Worm (Caenorhabditis elegans) whole organism, early embryonic: ENCODE results near the gene Y14H12B.2.
A peak's percentile ranks its signal among the peaks of the same experiment; 100 is the strongest.

Experiments used
- B0310.2 ChIP-seq: sonication (generic microtip); optimal IDR thresholded peaks from 2 replicates; lab custom pipeline; 2016; ENCODE audit warnings: mild to moderate bottlenecking, missing genetic modification characterization, missing compliant biosample characterization
- F13C5.2 ChIP-seq: sonication (generic microtip); optimal IDR thresholded peaks from 2 replicates; lab custom pipeline; 2017; ENCODE audit warnings: mild to moderate bottlenecking, missing genetic modification characterization, inconsistent platforms, missing compliant biosample characterization
- aly-1 ChIP-seq: sonication (generic microtip); optimal IDR thresholded peaks from 2 replicates; lab custom pipeline; 2016; ENCODE audit warnings: missing genetic modification characterization, missing compliant biosample characterization
- ama-1 ChIP-seq: fragments of 150-350 bp; optimal IDR thresholded peaks from 2 replicates; lab custom pipeline; 2014
- ceh-13 ChIP-seq: fragments of 200-800 bp; sonication (Bioruptor generic); optimal IDR thresholded peaks from 2 replicates; lab custom pipeline; 2018; ENCODE audit warnings: mild to moderate bottlenecking, missing genetic modification characterization, missing compliant biosample characterization
- ceh-36 ChIP-seq: sonication (generic microtip); optimal IDR thresholded peaks from 2 replicates; lab custom pipeline; 2016; ENCODE audit warnings: missing genetic modification characterization, inconsistent platforms, missing compliant biosample characterization
- ets-7 ChIP-seq: sonication (generic microtip); optimal IDR thresholded peaks from 2 replicates; lab custom pipeline; 2016; ENCODE audit warnings: missing genotype, missing genetic modification characterization, missing compliant biosample characterization
- flt-1 ChIP-seq: fragments of 200-800 bp; sonication (Bioruptor generic); IDR thresholded peaks from 2 replicates; pipeline ENCODE4 v1.3.6; 2022; ENCODE audit warnings: missing genetic modification characterization, missing compliant biosample characterization
- hmbx-1 ChIP-seq: sonication (generic microtip); optimal IDR thresholded peaks from 2 replicates; lab custom pipeline; 2016; ENCODE audit warnings: mild to moderate bottlenecking, missing genetic modification characterization, missing compliant biosample characterization
- hmg-4 ChIP-seq: fragments of 200-800 bp; sonication (Bioruptor generic); optimal IDR thresholded peaks from 2 replicates; lab custom pipeline; 2018; ENCODE audit warnings: mild to moderate bottlenecking, missing genetic modification characterization, missing compliant biosample characterization
- hnd-1 ChIP-seq: sonication (generic microtip); optimal IDR thresholded peaks from 2 replicates; lab custom pipeline; 2016; ENCODE audit warnings: missing genetic modification characterization, missing compliant biosample characterization
- pes-1 ChIP-seq: fragments of 200-800 bp; sonication (Bioruptor generic); IDR thresholded peaks from 2 replicates; pipeline ENCODE4 v1.3.6; 2022; ENCODE audit warnings: missing genetic modification reagents, missing genetic modification characterization, missing compliant biosample characterization
- scrt-1 ChIP-seq: fragments of 200-800 bp; sonication (Bioruptor generic); IDR thresholded peaks from 2 replicates; pipeline ENCODE4 v1.3.6; 2022; ENCODE audit warnings: missing genetic modification characterization, missing compliant biosample characterization
- sea-1 ChIP-seq: fragments of 200-800 bp; sonication (Bioruptor generic); conservative IDR thresholded peaks from 2 replicates; pipeline ENCODE4 v1.3.6; 2022; ENCODE audit warnings: missing genetic modification characterization, missing compliant biosample characterization
- tbx-11 ChIP-seq: fragments of 200-800 bp; sonication (Bioruptor generic); IDR thresholded peaks from 2 replicates; pipeline ENCODE4 v1.3.6; 2022; ENCODE audit warnings: missing genetic modification characterization, missing compliant biosample characterization
- tbx-37 ChIP-seq: fragments of 200-800 bp; sonication (Bioruptor generic); conservative IDR thresholded peaks from 2 replicates; pipeline ENCODE4 v1.3.6; 2022; ENCODE audit warnings: missing genetic modification reagents, missing genetic modification characterization, missing compliant biosample characterization
- tra-4 ChIP-seq: sonication (generic microtip); optimal IDR thresholded peaks from 2 replicates; lab custom pipeline; 2017; ENCODE audit warnings: missing genetic modification characterization, missing compliant biosample characterization

Gene Y14H12B.2

ce11 chrII:3908135-3908534, 25.4 kb downstream of the Y14H12B.2 start:
- TF ChIP-seq ama-1 (lab: Kevin White, UChicago) (no peak), hmbx-1 (tag; lab: Kevin White, UChicago) (no peak)

- TF ChIP-seq scrt-1 (GFP tag; lab: Robert Waterston, UW): no peak
- no peak for TF ChIP-seq flt-1 (GFP tag; lab: Robert Waterston, UW)
- no peak for TF ChIP-seq ceh-36 (tag; lab: Kevin White, UChicago)
- no peak for TF ChIP-seq sea-1 (GFP tag; lab: Robert Waterston, UW)
- TF ChIP-seq tbx-37 (GFP tag; lab: Robert Waterston, UW): no peak
- no peak for TF ChIP-seq hmbx-1 (tag; lab: Kevin White, UChicago)
- TF ChIP-seq ets-7: no peak
- no peak for TF ChIP-seq tra-4
- no peak for TF ChIP-seq hmg-4
- TF ChIP-seq tbx-11 (GFP tag; lab: Robert Waterston, UW): no peak
- no peak for TF ChIP-seq B0310.2
- no peak for TF ChIP-seq hnd-1
- TF ChIP-seq aly-1 (tag; lab: Kevin White, UChicago): no peak
- no peak for TF ChIP-seq F13C5.2 (tag; lab: Kevin White, UChicago)
- no peak for TF ChIP-seq ama-1 (lab: Kevin White, UChicago)
- TF ChIP-seq pes-1 (GFP tag; lab: Robert Waterston, UW): no peak
Measured at ce11 chrII:3906615-3907190, 26.8 kb downstream of the Y14H12B.2 start, which contains the start of the genes F53C3.11 and fbxb-103. Gene F53C3.11 (minus strand): TSS chrII:3906715. Gene fbxb-103 (plus strand): TSS chrII:3907140.

ce11 chrII:3902798-3903197, 30.7 kb downstream of the Y14H12B.2 start, which contains the start of gene F53C3.3:
Gene F53C3.3 (plus strand): TSS chrII:3902856.
- TF ChIP-seq ceh-13 (no peak), tra-4 (no peak), hmbx-1 (tag; lab: Kevin White, UChicago) (no peak), ceh-36 (tag; lab: Kevin White, UChicago) (no peak), hnd-1 (no peak), flt-1 (GFP tag; lab: Robert Waterston, UW) (no peak), scrt-1 (GFP tag; lab: Robert Waterston, UW) (no peak), B0310.2 (no peak), sea-1 (GFP tag; lab: Robert Waterston, UW) (no peak), tbx-37 (GFP tag; lab: Robert Waterston, UW) (no peak), aly-1 (tag; lab: Kevin White, UChicago) (no peak), hmg-4 (no peak), F13C5.2 (tag; lab: Kevin White, UChicago) (no peak), ama-1 (lab: Kevin White, UChicago) (no peak), pes-1 (GFP tag; lab: Robert Waterston, UW) (no peak), tbx-11 (GFP tag; lab: Robert Waterston, UW) (no peak)

DNA sequence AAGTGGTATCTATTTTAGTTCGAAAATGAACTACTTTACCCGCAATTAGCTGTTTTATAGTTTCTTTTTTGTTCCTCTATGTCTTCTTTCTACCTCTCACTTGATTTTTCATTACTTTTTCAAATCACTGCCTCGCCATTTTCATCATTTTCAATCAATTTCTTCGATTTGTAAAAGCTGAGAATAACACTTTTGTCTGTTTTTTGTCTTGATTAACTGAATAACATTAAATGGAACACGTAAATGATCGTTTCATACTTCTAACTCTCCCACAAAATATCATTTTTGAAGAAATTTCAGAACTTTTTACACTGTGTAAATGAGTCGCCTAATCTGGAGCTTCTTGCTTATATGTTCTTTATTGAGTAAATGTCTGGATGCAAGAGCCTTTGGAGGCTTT, 32.4 kb downstream of the Y14H12B.2 start, which contains the start of gene F53C3.4:
Gene F53C3.4 (plus strand): TSS at position 301 of the 400 bp plus-strand sequence.
- no peak for TF ChIP-seq F13C5.2 (tag; lab: Kevin White, UChicago)
- TF ChIP-seq hmg-4: no peak
- no peak for TF ChIP-seq B0310.2
- TF ChIP-seq tbx-11 (GFP tag; lab: Robert Waterston, UW): no peak
- TF ChIP-seq aly-1 (tag; lab: Kevin White, UChicago): no peak
- no peak for TF ChIP-seq ama-1 (lab: Kevin White, UChicago)
- TF ChIP-seq ceh-36 (tag; lab: Kevin White, UChicago): no peak
- TF ChIP-seq ets-7: no peak
- no peak for TF ChIP-seq tbx-37 (GFP tag; lab: Robert Waterston, UW)
- TF ChIP-seq ceh-13: no peak
- TF ChIP-seq scrt-1 (GFP tag; lab: Robert Waterston, UW): no peak
- no peak for TF ChIP-seq sea-1 (GFP tag; lab: Robert Waterston, UW)
- no peak for TF ChIP-seq hnd-1
- TF ChIP-seq hmbx-1 (tag; lab: Kevin White, UChicago): no peak
- TF ChIP-seq flt-1 (GFP tag; lab: Robert Waterston, UW): no peak
- no peak for TF ChIP-seq pes-1 (GFP tag; lab: Robert Waterston, UW)
- TF ChIP-seq tra-4: no peak

DNA sequence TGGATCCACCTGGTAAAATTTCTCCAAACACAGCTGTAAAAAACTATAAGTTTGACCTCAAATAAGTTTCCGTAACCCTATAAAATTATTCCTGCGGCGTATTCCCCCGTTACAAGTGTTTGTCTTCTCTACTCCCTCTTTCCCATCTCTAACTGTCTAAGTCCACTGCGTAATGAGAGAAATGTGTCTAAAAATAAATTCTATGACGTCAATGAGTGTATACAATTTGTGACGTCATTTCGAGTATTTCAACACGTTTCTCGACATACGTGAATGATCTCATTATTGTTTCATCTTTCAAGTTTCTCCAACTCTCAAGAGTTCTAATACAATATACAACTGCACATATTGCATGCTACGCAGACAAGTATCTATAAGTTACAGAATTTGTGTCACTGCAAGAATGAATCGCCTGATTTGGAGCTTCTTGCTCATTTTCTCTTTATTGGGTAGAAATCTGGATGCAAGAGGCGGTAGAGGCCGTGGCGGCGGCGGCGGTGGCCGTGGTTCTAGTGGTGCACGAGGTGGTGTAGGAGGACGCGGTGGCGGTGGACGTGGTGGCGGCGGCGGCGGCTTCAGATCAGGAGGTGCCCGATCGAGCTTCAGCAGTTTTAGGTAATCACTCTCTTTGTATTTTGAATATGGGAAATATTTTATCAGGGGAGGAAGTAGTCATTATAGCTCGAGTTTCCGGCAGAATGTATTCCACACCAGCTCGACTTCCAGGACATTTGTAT, 35.6 kb downstream of the Y14H12B.2 start, which contains the start of gene F53C3.6:
Gene F53C3.6 (plus strand): TSS at position 385 of the 737 bp plus-strand sequence.
- no peak for TF ChIP-seq pes-1 (GFP tag; lab: Robert Waterston, UW)
- TF ChIP-seq ama-1 (lab: Kevin White, UChicago): no peak
- TF ChIP-seq ets-7: no peak
- no peak for TF ChIP-seq tbx-11 (GFP tag; lab: Robert Waterston, UW)
- no peak for TF ChIP-seq sea-1 (GFP tag; lab: Robert Waterston, UW)
- TF ChIP-seq flt-1 (GFP tag; lab: Robert Waterston, UW): no peak
- no peak for TF ChIP-seq hmg-4
- no peak for TF ChIP-seq ceh-36 (tag; lab: Kevin White, UChicago)
- TF ChIP-seq hnd-1: no peak
- TF ChIP-seq aly-1 (tag; lab: Kevin White, UChicago): no peak
- no peak for TF ChIP-seq hmbx-1 (tag; lab: Kevin White, UChicago)
- no peak for TF ChIP-seq B0310.2
- no peak for TF ChIP-seq ceh-13

ce11 chrII:3896920-3897319, 36.6 kb downstream of the Y14H12B.2 start:
- TF ChIP-seq F13C5.2 (tag; lab: Kevin White, UChicago): peak; percentile 25
- no peak for TF ChIP-seq ceh-13

DNA sequence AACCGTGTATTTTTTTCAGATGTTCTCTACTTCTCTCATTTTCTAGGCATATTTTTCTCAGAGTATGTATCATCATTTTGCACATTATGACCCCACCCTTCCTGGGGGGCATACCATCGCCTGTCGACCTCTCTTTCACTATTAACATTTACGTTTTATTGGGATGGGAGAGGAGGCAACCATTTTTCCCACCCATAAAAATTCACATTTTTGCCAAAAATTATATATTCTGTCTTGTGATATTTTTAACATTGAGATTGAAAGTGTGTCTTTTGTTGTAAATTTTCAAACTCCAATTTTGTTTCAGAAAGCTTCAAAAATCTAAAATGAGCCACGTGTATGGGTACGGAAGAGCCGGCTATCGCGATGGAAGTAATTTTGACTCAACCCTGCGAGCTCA, 38.8 kb downstream of the Y14H12B.2 start, which contains the start of gene F53C3.7:
Gene F53C3.7 (plus strand): TSS at position 301 of the 400 bp plus-strand sequence.
- TF ChIP-seq hnd-1: no peak
- TF ChIP-seq hmbx-1 (tag; lab: Kevin White, UChicago): no peak
- TF ChIP-seq tra-4: no peak
- TF ChIP-seq scrt-1 (GFP tag; lab: Robert Waterston, UW): no peak
- no peak for TF ChIP-seq hmg-4
- no peak for TF ChIP-seq F13C5.2 (tag; lab: Kevin White, UChicago)
- TF ChIP-seq aly-1 (tag; lab: Kevin White, UChicago): no peak
- TF ChIP-seq B0310.2: no peak
- no peak for TF ChIP-seq pes-1 (GFP tag; lab: Robert Waterston, UW)
- no peak for TF ChIP-seq ets-7
- no peak for TF ChIP-seq tbx-37 (GFP tag; lab: Robert Waterston, UW)
- TF ChIP-seq tbx-11 (GFP tag; lab: Robert Waterston, UW): no peak
- no peak for TF ChIP-seq ama-1 (lab: Kevin White, UChicago)
- TF ChIP-seq sea-1 (GFP tag; lab: Robert Waterston, UW): no peak
- TF ChIP-seq flt-1 (GFP tag; lab: Robert Waterston, UW): no peak
- no peak for TF ChIP-seq ceh-13
- no peak for TF ChIP-seq ceh-36 (tag; lab: Kevin White, UChicago)
